Worm (Caenorhabditis elegans): ENCODE data around the gene C47E8.1.
A peak's percentile ranks its signal among the peaks of the same experiment; 100 is the strongest.

Gene C47E8.1

ce11 chrV:14716114-14716513 lies 50.3 kb downstream of the C47E8.1 start, which contains the start of gene fbxa-147:
Gene fbxa-147 (plus strand): TSS chrV:14716499.
- TF ChIP-seq nhr-120 (GFP tag; IDR thresholded peaks at IDR 0.05) = no peak
- TF ChIP-seq nhr-80 (tag; optimal IDR thresholded peaks at IDR 0.05) = peak; percentile 63
- no peak for TF ChIP-seq lir-1 (GFP tag; conservative IDR thresholded peaks at IDR 0.05)
- no peak for TF ChIP-seq F22D6.2 (tag; optimal IDR thresholded peaks at IDR 0.05)

All from whole organism, young adult.